Worm (Caenorhabditis elegans): ENCODE data around the gene Y71H10B.1.

Y71H10B.1 gene

DNA sequence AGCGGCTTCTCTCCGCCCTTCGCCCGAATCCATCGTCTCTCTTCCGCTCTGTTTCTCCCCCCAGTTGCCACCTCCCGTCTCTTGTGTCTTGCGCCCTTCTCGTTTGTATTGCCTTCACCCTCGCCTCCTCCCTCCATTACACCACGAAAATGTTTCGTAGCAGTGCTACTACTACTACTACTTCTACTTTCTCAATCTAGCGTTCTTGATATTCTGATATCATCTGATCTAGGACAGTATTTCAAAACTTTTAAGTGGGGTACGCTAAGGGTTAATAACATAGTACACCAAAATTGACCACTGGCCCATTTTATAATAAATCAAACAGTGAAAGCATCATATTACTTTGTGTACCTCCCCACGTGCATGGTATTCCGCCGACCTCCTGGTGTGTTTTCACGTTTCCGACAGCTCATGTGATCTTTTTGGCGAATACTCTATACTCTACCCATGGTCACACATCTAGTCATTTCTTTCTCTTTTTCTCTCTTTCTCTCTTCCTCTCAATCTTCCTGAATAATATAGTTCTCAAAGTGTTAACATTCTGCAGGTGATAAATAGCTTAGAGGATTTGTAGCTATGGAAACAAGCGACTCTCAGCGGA is 37.4 kb downstream of the Y71H10B.1 start, which contains the start of gene C14A11.2 (continued):
- TF ChIP-seq F13H6.1 (tag; optimal IDR thresholded peaks at IDR 0.05), result peak; percentile 7
- TF ChIP-seq pag-3 (tag; optimal IDR thresholded peaks at IDR 0.05; ENCODE audit: borderline replicate concordance), result peak; percentile 1
- TF ChIP-seq ceh-14 (tag; optimal IDR thresholded peaks at IDR 0.05), result peak; percentile 53

DNA sequence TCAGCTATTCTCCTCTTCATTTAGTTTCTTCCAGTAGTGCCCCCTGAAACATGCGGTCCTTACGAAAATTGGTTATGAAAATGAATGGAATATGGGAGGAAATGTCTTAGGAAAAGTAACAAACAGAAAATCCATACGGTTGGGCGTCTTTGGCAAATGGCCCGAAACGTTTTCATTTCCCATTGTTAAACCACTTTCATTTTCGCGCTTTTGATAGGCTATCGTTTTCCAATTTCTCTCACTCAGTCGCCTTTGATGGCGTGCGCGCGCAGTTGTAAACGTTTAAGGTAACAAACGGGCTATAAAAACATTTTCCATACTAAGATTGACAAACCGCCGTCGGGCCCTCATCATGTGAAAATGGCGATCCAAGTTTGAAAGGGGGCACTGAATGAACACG is 45.0 kb downstream of the Y71H10B.1 start:
- no peak for TF ChIP-seq ztf-16 (tag; optimal IDR thresholded peaks at IDR 0.05)
- no peak for TF ChIP-seq ceh-9 (tag; optimal IDR thresholded peaks at IDR 0.05)
- no peak for TF ChIP-seq unc-42 (tag; optimal IDR thresholded peaks at IDR 0.05)
- no peak for TF ChIP-seq elt-4 (tag; optimal IDR thresholded peaks at IDR 0.05)
- no peak for TF ChIP-seq mec-3 (tag; optimal IDR thresholded peaks at IDR 0.05; ENCODE audit: borderline replicate concordance)
- no peak for TF ChIP-seq hlh-13 (GFP tag; optimal IDR thresholded peaks at IDR 0.05)
- TF ChIP-seq ceh-19 (GFP tag; optimal IDR thresholded peaks at IDR 0.05), result no peak
- TF ChIP-seq dve-1 (tag; optimal IDR thresholded peaks at IDR 0.05), result no peak
- TF ChIP-seq sox-4 (tag; optimal IDR thresholded peaks at IDR 0.05), result no peak
- TF ChIP-seq syd-9 (tag; optimal IDR thresholded peaks at IDR 0.05), result no peak
- TF ChIP-seq hlh-6 (tag; optimal IDR thresholded peaks at IDR 0.05), result no peak
- no peak for TF ChIP-seq pros-1 (tag; optimal IDR thresholded peaks at IDR 0.05)

DNA sequence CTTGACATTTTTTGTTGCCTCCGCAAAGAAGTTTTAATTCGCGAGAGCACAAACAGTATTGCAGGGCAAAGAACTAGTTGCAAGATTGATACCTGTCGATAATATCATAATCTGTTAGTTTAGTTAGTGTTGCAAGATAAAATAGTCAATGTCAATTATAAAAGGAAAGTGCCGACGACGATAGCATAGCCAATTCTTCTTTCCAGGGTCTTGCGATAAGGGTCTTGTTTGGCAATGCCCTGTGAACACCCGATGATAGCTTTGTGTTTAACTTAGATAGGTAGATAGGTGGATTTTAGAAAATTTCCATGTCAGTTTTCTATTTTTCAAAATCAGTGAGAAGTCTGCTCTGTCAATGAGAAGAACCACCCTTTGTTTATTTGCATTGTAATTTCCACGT is 45.8 kb downstream of the Y71H10B.1 start:
- TF ChIP-seq C38D4.7 (GFP tag; optimal IDR thresholded peaks at IDR 0.05) (no peak), elt-2 (tag; optimal IDR thresholded peaks at IDR 0.05) (peak; percentile 90)

DNA sequence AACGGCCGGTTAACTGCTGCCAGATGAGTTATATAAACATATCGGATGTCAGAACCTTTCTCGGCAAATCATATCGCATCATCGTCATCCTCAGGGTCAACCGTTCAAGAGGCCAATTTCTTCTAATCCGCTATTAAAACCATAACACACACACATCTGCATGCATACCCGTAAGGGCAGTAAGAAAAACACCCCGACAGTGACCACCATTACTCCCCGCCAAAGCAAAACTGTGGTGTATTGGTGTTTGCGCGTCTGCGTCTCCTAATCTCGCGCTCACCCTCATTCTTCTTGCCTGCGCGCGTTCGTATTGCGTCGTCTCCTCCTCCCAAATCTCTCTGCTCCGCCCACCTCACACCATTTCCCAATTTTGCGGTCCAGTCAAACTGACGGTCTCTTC is 46.6 kb downstream of the Y71H10B.1 start:
- TF ChIP-seq ceh-22 (tag; optimal IDR thresholded peaks at IDR 0.05) (no peak), ahr-1 (tag; optimal IDR thresholded peaks at IDR 0.05) (no peak), unc-86 (tag; optimal IDR thresholded peaks at IDR 0.05) (no peak), tbx-2 (tag; optimal IDR thresholded peaks at IDR 0.05) (peak; percentile 62), T23F11.4 (GFP tag; optimal IDR thresholded peaks at IDR 0.05) (no peak), npax-4 (tag; optimal IDR thresholded peaks at IDR 0.05) (no peak), pag-3 (tag; optimal IDR thresholded peaks at IDR 0.05; ENCODE audit: borderline replicate concordance) (no peak), fkh-6 (tag; optimal IDR thresholded peaks at IDR 0.05) (peak; percentile 14), ref-2 (tag; optimal IDR thresholded peaks at IDR 0.05) (peak; percentile 32), ama-1 (optimal IDR thresholded peaks at IDR 0.05) (no peak), odd-2 (tag; optimal IDR thresholded peaks at IDR 0.05) (no peak), pha-2 (tag; optimal IDR thresholded peaks at IDR 0.05) (no peak), gmeb-2 (tag; optimal IDR thresholded peaks at IDR 0.05) (no peak), ceh-2 (tag; optimal IDR thresholded peaks at IDR 0.05) (peak; percentile 26), ceh-24 (tag; optimal IDR thresholded peaks at IDR 0.05) (no peak), ceh-30 (tag; optimal IDR thresholded peaks at IDR 0.05) (no peak), sdc-2 (tag; optimal IDR thresholded peaks at IDR 0.05) (peak; percentile 44), pax-1 (tag; optimal IDR thresholded peaks at IDR 0.05) (no peak), C38D4.7 (GFP tag; optimal IDR thresholded peaks at IDR 0.05) (no peak), lin-11 (tag; optimal IDR thresholded peaks at IDR 0.05) (no peak), elt-2 (tag; optimal IDR thresholded peaks at IDR 0.05) (no peak), unc-42 (tag; optimal IDR thresholded peaks at IDR 0.05) (no peak), ceh-31 (tag; optimal IDR thresholded peaks at IDR 0.05) (peak; percentile 4), hlh-15 (tag; optimal IDR thresholded peaks at IDR 0.05) (no peak), ceh-34 (tag; optimal IDR thresholded peaks at IDR 0.05) (peak; percentile 85)
